Fruit fly (Drosophila melanogaster) whole organism, embryonic: ENCODE results near the gene CG16998.

Experiments used
- Awh ChIP-seq: fragments of 200-800 bp; sonication (Bioruptor generic); IDR thresholded peaks from 2 replicates; pipeline ENCODE4, ENCODE4 v1.3.6; 2022; ENCODE audit warnings: missing biosample characterization, missing genetic modification characterization
- CG10274 ChIP-seq: fragments of 200-800 bp; sonication (Bioruptor generic); optimal IDR thresholded peaks from 3 replicates; lab custom pipeline; 2017; ENCODE audit warnings: missing biosample characterization, mild to moderate bottlenecking, missing genetic modification characterization
- CG10462 ChIP-seq: fragments of 200-800 bp; sonication (Bioruptor generic); optimal IDR thresholded peaks from 2 replicates; lab custom pipeline; 2016; ENCODE audit warnings: missing biosample characterization, missing genetic modification characterization
- CG11504 ChIP-seq: fragments of 200-800 bp; sonication (Bioruptor generic); optimal IDR thresholded peaks from 3 replicates; lab custom pipeline; 2019; ENCODE audit warnings: missing biosample characterization, mild to moderate bottlenecking, missing genetic modification characterization, moderate library complexity
- CG12155 ChIP-seq: fragments of 200-800 bp; sonication (Bioruptor generic); optimal IDR thresholded peaks from 3 replicates; lab custom pipeline; 2016; ENCODE audit warnings: missing biosample characterization, missing genetic modification characterization
- CG12219 ChIP-seq: fragments of 200-800 bp; sonication (Bioruptor generic); optimal IDR thresholded peaks from 3 replicates; lab custom pipeline; 2018; ENCODE audit warnings: missing biosample characterization, mild to moderate bottlenecking, missing genetic modification characterization
- CG12769 ChIP-seq: fragments of 200-800 bp; sonication (Bioruptor generic); optimal IDR thresholded peaks from 2 replicates; lab custom pipeline; 2019; ENCODE audit warnings: missing biosample characterization, mild to moderate bottlenecking, missing genetic modification characterization, moderate library complexity
- CG13424 ChIP-seq: fragments of 200-800 bp; sonication (Bioruptor generic); optimal IDR thresholded peaks from 2 replicates; lab custom pipeline; 2019; ENCODE audit warnings: missing biosample characterization, mild to moderate bottlenecking, missing genetic modification characterization, moderate library complexity
- CG14441 ChIP-seq: fragments of 200-800 bp; sonication (Bioruptor generic); IDR thresholded peaks from 2 replicates; pipeline ENCODE4 v1.3.6; 2022; ENCODE audit warnings: missing biosample characterization, missing genetic modification characterization
- CG16863 ChIP-seq: fragments of 200-800 bp; sonication (Bioruptor generic); optimal IDR thresholded peaks from 3 replicates; lab custom pipeline; 2016; ENCODE audit warnings: missing biosample characterization, missing genetic modification characterization
- CG17802 ChIP-seq: fragments of 200-800 bp; sonication (Bioruptor generic); optimal IDR thresholded peaks from 2 replicates; lab custom pipeline; 2018; ENCODE audit warnings: missing biosample characterization, mild to moderate bottlenecking, missing genetic modification characterization, moderate library complexity
- CG30431 ChIP-seq: fragments of 200-800 bp; sonication (Bioruptor generic); optimal IDR thresholded peaks from 2 replicates; lab custom pipeline; 2017; ENCODE audit warnings: missing biosample characterization, missing genetic modification characterization
- CG31365 ChIP-seq: fragments of 200-800 bp; sonication (Bioruptor generic); optimal IDR thresholded peaks from 2 replicates; lab custom pipeline; 2018; ENCODE audit warnings: missing biosample characterization, mild to moderate bottlenecking, missing genetic modification characterization
- CG3281 ChIP-seq: fragments of 200-800 bp; sonication (Bioruptor generic); optimal IDR thresholded peaks from 3 replicates; lab custom pipeline; 2017; ENCODE audit warnings: missing biosample characterization, mild to moderate bottlenecking, missing genetic modification characterization
- CG34422 ChIP-seq: fragments of 200-800 bp; sonication (Bioruptor generic); IDR thresholded peaks from 3 replicates; pipeline ENCODE4 v1.3.6; 2022; ENCODE audit warnings: missing biosample characterization, missing genetic modification characterization
- CG6175 ChIP-seq: fragments of 200-800 bp; sonication (Bioruptor generic); IDR thresholded peaks from 3 replicates; pipeline ENCODE4 v1.3.6; 2022; ENCODE audit warnings: missing biosample characterization, missing genetic modification characterization
- CG7357 ChIP-seq: fragments of 200-800 bp; sonication (Bioruptor generic); IDR thresholded peaks from 3 replicates; pipeline ENCODE4 v1.3.6; 2022; ENCODE audit warnings: missing biosample characterization, missing genetic modification characterization
- CG7963 ChIP-seq: fragments of 200-800 bp; sonication (Bioruptor generic); IDR thresholded peaks from 3 replicates; pipeline ENCODE4 v1.3.6; 2022; ENCODE audit warnings: missing biosample characterization, missing genetic modification characterization; ENCODE audit not compliant: partially characterized antibody
- CG8089 ChIP-seq: fragments of 200-800 bp; sonication (Bioruptor generic); optimal IDR thresholded peaks from 3 replicates; lab custom pipeline; 2016; ENCODE audit warnings: missing biosample characterization, missing genetic modification characterization
- CG8359 ChIP-seq: fragments of 200-800 bp; sonication (Bioruptor generic); optimal IDR thresholded peaks from 2 replicates; lab custom pipeline; 2017; ENCODE audit warnings: missing biosample characterization, mild to moderate bottlenecking, missing genetic modification characterization, borderline replicate concordance
- Drgx ChIP-seq: fragments of 200-800 bp; sonication (Bioruptor generic); IDR thresholded peaks from 2 replicates; pipeline ENCODE4 v1.3.6; 2022; ENCODE audit warnings: missing biosample characterization, missing genetic modification characterization
- E2f2 ChIP-seq: fragments of 200-800 bp; sonication (Bioruptor generic); IDR thresholded peaks from 2 replicates; pipeline ENCODE4 v1.3.6; 2022; ENCODE audit warnings: missing biosample characterization, missing genetic modification characterization
- Hmx ChIP-seq: fragments of 200-800 bp; sonication (Bioruptor generic); optimal IDR thresholded peaks from 2 replicates; lab custom pipeline; 2016; ENCODE audit warnings: missing biosample characterization, missing genetic modification characterization
- Hr78 ChIP-seq, 2 experiments: fragments of 200-800 bp in 1 of 2; fragments of >200 bp in 1 of 2; sonication (Bioruptor generic) in 1 of 2; optimal IDR thresholded peaks; 2 replicates each; lab custom pipeline; 2017 to 2019; ENCODE audit warnings: missing biosample characterization in 2 of 2, missing genetic modification characterization in 2 of 2, mild to moderate bottlenecking in 1 of 2, moderate library complexity in 1 of 2
- Lhr ChIP-seq: fragments of 200-800 bp; sonication (Bioruptor generic); optimal IDR thresholded peaks from 3 replicates; lab custom pipeline; 2017; ENCODE audit warnings: mild to moderate bottlenecking, missing biosample characterization, missing genetic modification reagents, missing genetic modification characterization
- Mrtf ChIP-seq: fragments of 200-800 bp; sonication (Bioruptor generic); IDR thresholded peaks from 3 replicates; pipeline ENCODE4 v1.3.6; 2022; ENCODE audit warnings: missing biosample characterization, missing genetic modification characterization
- Nf-YB ChIP-seq: fragments of 200-800 bp; sonication (Bioruptor generic); optimal IDR thresholded peaks from 3 replicates; lab custom pipeline; 2019; ENCODE audit warnings: missing biosample characterization, mild to moderate bottlenecking, missing genetic modification characterization, moderate library complexity
- Pdp1 ChIP-seq, 2 experiments: fragments of 200-800 bp; sonication (Bioruptor generic); optimal IDR thresholded peaks; 3 replicates each; lab custom pipeline; 2016; ENCODE audit warnings: missing biosample characterization in 2 of 2, missing genetic modification characterization in 2 of 2, mild to moderate bottlenecking in 1 of 2, moderate library complexity in 1 of 2
- Vsx1 ChIP-seq: fragments of 200-800 bp; sonication (Bioruptor generic); optimal IDR thresholded peaks from 2 replicates; lab custom pipeline; 2017; ENCODE audit warnings: missing biosample characterization, mild to moderate bottlenecking, missing genetic modification characterization, missing genetic modification reagents
- Xbp1 ChIP-seq: fragments of 200-800 bp; sonication (Bioruptor generic); optimal IDR thresholded peaks from 3 replicates; lab custom pipeline; 2016; ENCODE audit warnings: missing biosample characterization, mild to moderate bottlenecking, missing genetic modification characterization
- al ChIP-seq: fragments of 200-800 bp; sonication (Bioruptor generic); IDR thresholded peaks from 2 replicates; pipeline ENCODE4 v1.3.6; 2022; ENCODE audit warnings: missing biosample characterization, missing genetic modification characterization
- ap ChIP-seq: fragments of 200-800 bp; sonication (Bioruptor generic); IDR thresholded peaks from 2 replicates; pipeline ENCODE4 v1.3.6; 2022; ENCODE audit warnings: missing biosample characterization, missing genetic modification characterization
- ase ChIP-seq: fragments of 200-800 bp; sonication (Bioruptor generic); IDR thresholded peaks from 3 replicates; pipeline ENCODE4 v1.3.6; 2022; ENCODE audit warnings: missing biosample characterization, missing genetic modification characterization
- bcd ChIP-seq: fragments of 200-800 bp; sonication (Bioruptor generic); optimal IDR thresholded peaks from 2 replicates; lab custom pipeline; 2017; ENCODE audit warnings: missing biosample characterization, mild to moderate bottlenecking, missing genetic modification characterization
- ci ChIP-seq: fragments of 200-800 bp; sonication (Bioruptor generic); IDR thresholded peaks from 3 replicates; pipeline ENCODE4 v1.3.6; 2022; ENCODE audit warnings: missing biosample characterization, missing genetic modification characterization
- danr ChIP-seq: fragments of 200-800 bp; sonication (Bioruptor generic); IDR thresholded peaks from 2 replicates; pipeline ENCODE4 v1.3.6; 2022; ENCODE audit warnings: missing biosample characterization, missing genetic modification characterization
- dmrt11E ChIP-seq: fragments of 200-800 bp; sonication (Bioruptor generic); optimal IDR thresholded peaks from 3 replicates; lab custom pipeline; 2018; ENCODE audit warnings: missing biosample characterization, mild to moderate bottlenecking, missing genetic modification characterization, moderate library complexity
- eyg ChIP-seq: fragments of 200-800 bp; sonication (Bioruptor generic); optimal IDR thresholded peaks from 3 replicates; lab custom pipeline; 2016; ENCODE audit warnings: missing biosample characterization, missing genetic modification characterization
- jigr1 ChIP-seq: fragments of 200-800 bp; sonication (Bioruptor generic); IDR thresholded peaks from 3 replicates; pipeline ENCODE4 v1.3.6; 2022; ENCODE audit warnings: missing biosample characterization, missing genetic modification characterization
- kay ChIP-seq: fragments of 200-800 bp; sonication (Bioruptor generic); optimal IDR thresholded peaks from 2 replicates; lab custom pipeline; 2016; ENCODE audit warnings: missing biosample characterization, missing genetic modification characterization
- mirr ChIP-seq: fragments of 200-800 bp; sonication (Bioruptor generic); optimal IDR thresholded peaks from 3 replicates; lab custom pipeline; 2018; ENCODE audit warnings: missing biosample characterization, mild to moderate bottlenecking, missing genetic modification characterization
- onecut ChIP-seq: fragments of 200-800 bp; sonication (Bioruptor generic); IDR thresholded peaks from 2 replicates; pipeline ENCODE4 v1.3.6; 2022; ENCODE audit warnings: missing biosample characterization, missing genetic modification characterization
- phol ChIP-seq: fragments of 200-800 bp; sonication (Bioruptor generic); optimal IDR thresholded peaks from 3 replicates; lab custom pipeline; 2018; ENCODE audit warnings: missing biosample characterization, mild to moderate bottlenecking, missing genetic modification characterization, moderate library complexity
- row ChIP-seq: fragments of 200-800 bp; sonication (Bioruptor generic); IDR thresholded peaks from 3 replicates; pipeline ENCODE4 v1.3.6; 2022; ENCODE audit warnings: missing biosample characterization, missing genetic modification characterization
- sim ChIP-seq: fragments of 200-800 bp; sonication (Bioruptor generic); IDR thresholded peaks from 2 replicates; pipeline ENCODE4 v1.3.6; 2022; ENCODE audit warnings: missing biosample characterization, missing genetic modification characterization
- sisA ChIP-seq: fragments of 200-800 bp; sonication (Bioruptor generic); IDR thresholded peaks from 2 replicates; pipeline ENCODE4 v1.3.6; 2022; ENCODE audit warnings: missing biosample characterization, missing genetic modification characterization
- sug ChIP-seq: fragments of 200-800 bp; optimal IDR thresholded peaks from 2 replicates; lab custom pipeline; 2019; ENCODE audit warnings: missing biosample characterization, mild to moderate bottlenecking, missing genetic modification characterization, moderate library complexity
- tna ChIP-seq: fragments of 200-800 bp; sonication (Bioruptor generic); IDR thresholded peaks from 2 replicates; pipeline ENCODE4 v1.3.6; 2022; ENCODE audit warnings: missing biosample characterization, missing genetic modification characterization; ENCODE audit not compliant: partially characterized antibody
- ttk ChIP-seq: fragments of 200-800 bp; sonication (Bioruptor generic); IDR thresholded peaks from 2 replicates; pipeline ENCODE4 v2.1.2; 2022; ENCODE audit warnings: missing biosample characterization, missing genetic modification characterization
- wek ChIP-seq: fragments of 200-800 bp; sonication (Bioruptor generic); optimal IDR thresholded peaks from 3 replicates; lab custom pipeline; 2018; ENCODE audit warnings: missing biosample characterization, mild to moderate bottlenecking, missing genetic modification characterization, moderate library complexity
- zf30C ChIP-seq: fragments of 200-800 bp; sonication (Bioruptor generic); optimal IDR thresholded peaks from 3 replicates; lab custom pipeline; 2018; ENCODE audit warnings: missing biosample characterization, mild to moderate bottlenecking, missing genetic modification characterization

The CG16998 gene

DNA sequence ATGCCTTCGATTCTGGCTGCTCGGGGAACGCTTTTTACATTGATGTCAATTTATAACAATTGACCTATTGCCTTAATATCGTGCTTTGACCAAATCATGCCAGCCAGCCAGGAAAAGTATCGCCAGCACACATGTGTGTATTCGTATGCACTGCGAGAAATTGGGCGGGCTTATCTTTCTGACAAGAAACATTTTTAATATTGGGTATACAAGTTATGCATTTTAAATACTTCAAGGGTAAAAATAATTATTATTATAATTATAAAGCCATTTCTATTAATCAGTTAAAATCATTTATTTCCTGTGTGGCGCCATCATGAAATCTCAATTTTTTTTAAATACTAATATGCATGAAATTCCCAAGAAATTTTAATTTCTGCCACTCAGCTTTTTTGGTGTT, 17.8 kb downstream of the CG16998 start (continued):
- TF ChIP-seq Xbp1 (GFP tag; lab: Kevin White, UChicago), result peak; percentile 23
- 0 out of 3 replicates have a peak, but pooled peaks have one; percentile 35 for TF ChIP-seq CG34422 (GFP tag; lab: Robert Waterston, UW)
- TF ChIP-seq Mrtf (GFP tag; lab: Robert Waterston, UW), result no peak
- peak in 1 of 2 experiments; percentile 6 for TF ChIP-seq Hr78 (GFP tag; optimal IDR thresholded peaks at IDR 0.05; lab: Kevin White, UChicago)
- peak; percentile 52 for TF ChIP-seq dmrt11E (tag; lab: Kevin White, UChicago)
- peak; percentile 60; the same call in 1 of the 3 replicates for TF ChIP-seq ci (GFP tag; lab: Robert Waterston, UW)
- no peak for TF ChIP-seq Vsx1
- TF ChIP-seq CG8089 (GFP tag; lab: Kevin White, UChicago), result no peak
- TF ChIP-seq jigr1 (GFP tag; lab: Robert Waterston, UW), result no peak
- TF ChIP-seq ap (GFP tag; lab: Robert Waterston, UW), result no peak
- no peak for TF ChIP-seq Pdp1 (GFP tag; optimal IDR thresholded peaks at IDR 0.05; lab: Kevin White, UChicago)
- no peak for TF ChIP-seq CG7357 (GFP tag; lab: Robert Waterston, UW)
- TF ChIP-seq CG12155 (GFP tag; lab: Kevin White, UChicago), result peak; percentile 7
- TF ChIP-seq CG3281 (GFP tag; lab: Kevin White, UChicago), result peak; percentile 13
- TF ChIP-seq Awh (GFP tag; lab: Robert Waterston, UW), result peak; percentile 39; the same call in 1 of the 2 replicates
- TF ChIP-seq al (GFP tag; lab: Robert Waterston, UW), result no peak
- TF ChIP-seq Nf-YB (GFP tag; lab: Kevin White, UChicago), result no peak
- no peak for TF ChIP-seq CG17802
- no peak for TF ChIP-seq sug (tag; lab: Kevin White, UChicago)
- no peak for TF ChIP-seq mirr
- TF ChIP-seq CG6175 (GFP tag; lab: Robert Waterston, UW), result no peak
- no peak for TF ChIP-seq Lhr
- no peak for TF ChIP-seq danr (GFP tag; lab: Robert Waterston, UW)
- no peak for TF ChIP-seq zf30C
- peak; percentile 67 for TF ChIP-seq phol (tag; lab: Kevin White, UChicago)
- peak; percentile 40 for TF ChIP-seq bcd (GFP tag; lab: Kevin White, UChicago)
- no peak for TF ChIP-seq CG12769 (tag; lab: Kevin White, UChicago)
- no peak for TF ChIP-seq wek (GFP tag; lab: Kevin White, UChicago)
- TF ChIP-seq CG14441 (GFP tag; lab: Robert Waterston, UW), result 0 out of 2 replicates have a peak, but pooled peaks have one; percentile 19
- no peak for TF ChIP-seq Drgx
- TF ChIP-seq CG31365, result no peak
- 0 out of 2 replicates have a peak, but pooled peaks have one; percentile 8 for TF ChIP-seq E2f2 (GFP tag; lab: Robert Waterston, UW)
- no peak for TF ChIP-seq kay (GFP tag; lab: Kevin White, UChicago)
- no peak for TF ChIP-seq ase
- TF ChIP-seq CG8359 (GFP tag; lab: Kevin White, UChicago), result no peak
- 0 out of 2 replicates have a peak, but pooled peaks have one; percentile 15 for TF ChIP-seq ttk (GFP tag; lab: Robert Waterston, UW)
- peak; percentile 45 for TF ChIP-seq sisA
- TF ChIP-seq onecut (GFP tag; lab: Robert Waterston, UW), result no peak
- TF ChIP-seq CG13424 (tag; lab: Kevin White, UChicago), result peak; percentile 40
- peak; percentile 57 for TF ChIP-seq CG11504 (tag; lab: Kevin White, UChicago)
- TF ChIP-seq CG10274, result no peak
- TF ChIP-seq CG16863 (GFP tag; lab: Kevin White, UChicago), result no peak
- TF ChIP-seq CG30431 (GFP tag; lab: Kevin White, UChicago), result peak; percentile 31
- TF ChIP-seq Hmx, result no peak
- no peak for TF ChIP-seq CG12219 (GFP tag; lab: Kevin White, UChicago)
- TF ChIP-seq CG7963 (GFP tag; lab: Robert Waterston, UW), result no peak
- TF ChIP-seq eyg (GFP tag; lab: Kevin White, UChicago), result no peak
- no peak for TF ChIP-seq CG10462 (GFP tag; lab: Kevin White, UChicago)
- no peak for TF ChIP-seq sim (GFP tag; lab: Robert Waterston, UW)
- peak; percentile 50; the same call in 2 of the 3 replicates for TF ChIP-seq row (GFP tag; lab: Robert Waterston, UW)
- TF ChIP-seq tna (GFP tag; lab: Robert Waterston, UW), result no peak
